Fruit fly (Drosophila melanogaster): ENCODE measurements around the gene CG5194.

DNA sequence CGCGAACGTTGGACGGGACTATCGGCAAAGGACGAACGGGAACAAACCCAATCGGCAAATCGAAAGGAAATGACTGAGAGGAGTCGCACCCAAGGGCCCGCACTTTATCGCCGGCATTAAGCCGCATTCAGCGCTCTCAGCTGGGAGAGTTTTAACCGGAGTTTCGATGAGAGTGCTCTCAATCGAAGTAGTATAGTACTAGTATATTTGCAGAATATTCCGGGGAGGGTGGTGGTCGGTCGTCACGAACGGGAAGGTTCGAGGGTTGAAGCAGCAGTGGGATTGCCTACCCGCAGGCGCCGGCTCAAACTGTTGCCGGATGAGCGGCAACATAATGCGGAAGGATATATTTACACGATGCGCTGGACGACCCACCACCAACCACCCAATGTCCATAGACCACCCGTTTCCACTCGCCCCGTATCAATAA lies 42.2 kb upstream of the CG5194 start:
- no peak for TF ChIP-seq mirr (GFP tag; optimal IDR thresholded peaks at IDR 0.05)
- TF ChIP-seq knrl (GFP tag; IDR thresholded peaks at IDR 0.05; ENCODE audit: partially characterized antibody), result no peak
- TF ChIP-seq gem (tag; optimal IDR thresholded peaks at IDR 0.05), result no peak
- TF ChIP-seq br (optimal IDR thresholded peaks at IDR 0.05), result no peak
- TF ChIP-seq CG10462 (GFP tag; optimal IDR thresholded peaks at IDR 0.05), result no peak
- no peak for TF ChIP-seq Sry-β (GFP tag; optimal IDR thresholded peaks at IDR 0.05)
- no peak for TF ChIP-seq luna (GFP tag; optimal IDR thresholded peaks at IDR 0.05)

All from whole organism, embryonic.